Worm (Caenorhabditis elegans) whole organism, L1 larva: ENCODE measurements around the gene lpr-3.

Source experiments
- fkh-10 ChIP-seq: sonication (generic microtip); optimal IDR thresholded peaks from 2 replicates; lab custom pipeline; 2017; ENCODE audit warnings: missing biosample characterization, missing genetic modification reagents, missing genetic modification characterization
- nhr-12 ChIP-seq: sonication (generic microtip); optimal IDR thresholded peaks from 2 replicates; lab custom pipeline; 2017; ENCODE audit warnings: missing biosample characterization, missing genetic modification characterization
- nhr-237 ChIP-seq: fragments of 150-350 bp; optimal IDR thresholded peaks from 2 replicates; lab custom pipeline; 2014; ENCODE audit warnings: missing biosample characterization, missing genetic modification characterization
- pag-3 ChIP-seq: sonication (generic microtip); optimal IDR thresholded peaks from 2 replicates; lab custom pipeline; 2017; ENCODE audit warnings: missing genetic modification characterization, mild to moderate bottlenecking, missing compliant biosample characterization, antibody characterized with exemption, borderline replicate concordance; ENCODE audit not compliant: insufficient read depth
- skn-1 ChIP-seq: fragments of 150-350 bp; optimal IDR thresholded peaks from 2 replicates; lab custom pipeline; 2014; ENCODE audit warnings: missing biosample characterization, missing genetic modification characterization
- snu-23 ChIP-seq: sonication (generic microtip); optimal IDR thresholded peaks from 2 replicates; lab custom pipeline; 2016; ENCODE audit warnings: missing genetic modification characterization, missing compliant biosample characterization
- swsn-7 ChIP-seq: sonication (generic microtip); optimal IDR thresholded peaks from 2 replicates; lab custom pipeline; 2016; ENCODE audit warnings: missing genetic modification characterization, missing compliant biosample characterization
- unc-62 ChIP-seq: fragments of 150-350 bp; optimal IDR thresholded peaks from 2 replicates; lab custom pipeline; 2014; ENCODE audit warnings: missing biosample characterization, missing genetic modification reagents, missing genetic modification characterization
- ztf-11 ChIP-seq, 2 experiments: sonication (generic microtip); optimal IDR thresholded peaks; 2 replicates each; lab custom pipeline; 2016 to 2017; ENCODE audit warnings: missing genetic modification characterization in 2 of 2, missing biosample characterization in 1 of 2, missing compliant biosample characterization in 1 of 2

ce11 chrX:11036114-11037087 lies 20.8 kb upstream of the lpr-3 start:
- peak; percentile 43 for TF ChIP-seq snu-23
- no peak for TF ChIP-seq nhr-237 (tag; lab: Kevin White, UChicago)
- no peak for TF ChIP-seq pag-3 (tag; lab: Kevin White, UChicago)
- TF ChIP-seq ztf-11 (tag; optimal IDR thresholded peaks at IDR 0.05; lab: Kevin White, UChicago), result no peak
- TF ChIP-seq unc-62 (GFP tag; lab: Kevin White, UChicago), result no peak
- TF ChIP-seq swsn-7 (tag; lab: Kevin White, UChicago), result peak; percentile 8
- no peak for TF ChIP-seq skn-1 (tag; lab: Kevin White, UChicago)
- no peak for TF ChIP-seq nhr-12 (tag; lab: Kevin White, UChicago)
- TF ChIP-seq fkh-10 (GFP tag; lab: Kevin White, UChicago), result no peak
